Fruit fly (Drosophila melanogaster) whole organism, embryonic: ENCODE data around the gene ocn.

Experiments
- Abd-B ChIP-seq: fragments of 200-800 bp; sonication (Bioruptor generic); optimal IDR thresholded peaks from 2 replicates; lab custom pipeline; 2018; ENCODE audit warnings: missing biosample characterization, mild to moderate bottlenecking, missing genetic modification characterization, moderate library complexity
- Aef1 ChIP-seq: fragments of 200-800 bp; sonication (Bioruptor generic); IDR thresholded peaks from 3 replicates; pipeline ENCODE4 v1.3.6; 2022; ENCODE audit warnings: missing biosample characterization, missing genetic modification characterization
- Blimp-1 ChIP-seq: fragments of 200-800 bp; sonication (Bioruptor generic); optimal IDR thresholded peaks from 3 replicates; lab custom pipeline; 2018; ENCODE audit warnings: missing biosample characterization, missing genetic modification characterization, mild to moderate bottlenecking, moderate library complexity, missing genetic modification reagents
- CG1024 ChIP-seq: fragments of 200-800 bp; sonication (Bioruptor generic); IDR thresholded peaks from 2 replicates; pipeline ENCODE4 v1.3.6; 2022; ENCODE audit warnings: missing biosample characterization, missing genetic modification characterization
- CG11560 ChIP-seq: fragments of 200-800 bp; sonication (Bioruptor generic); IDR thresholded peaks from 3 replicates; pipeline ENCODE4 v1.3.6; 2022; ENCODE audit warnings: missing biosample characterization, missing genetic modification characterization
- CG12659 ChIP-seq: fragments of 200-800 bp; sonication (Bioruptor generic); optimal IDR thresholded peaks from 3 replicates; lab custom pipeline; 2017; ENCODE audit warnings: mild to moderate bottlenecking, missing biosample characterization, missing genetic modification reagents, missing genetic modification characterization
- CG13123 ChIP-seq: fragments of 200-800 bp; sonication (Bioruptor generic); optimal IDR thresholded peaks from 2 replicates; lab custom pipeline; 2016; ENCODE audit warnings: missing biosample characterization, missing genetic modification characterization
- CG14014 ChIP-seq: fragments of 200-800 bp; sonication (Bioruptor generic); IDR thresholded peaks from 2 replicates; pipeline ENCODE4 v1.3.6; 2022; ENCODE audit warnings: missing biosample characterization, missing genetic modification characterization
- CG14965 ChIP-seq: fragments of 200-800 bp; sonication (Bioruptor generic); optimal IDR thresholded peaks from 2 replicates; lab custom pipeline; 2016; ENCODE audit warnings: missing biosample characterization, missing genetic modification characterization, borderline replicate concordance
- CG15269 ChIP-seq: fragments of 200-800 bp; sonication (Bioruptor generic); optimal IDR thresholded peaks from 2 replicates; lab custom pipeline; 2018; ENCODE audit warnings: missing biosample characterization, mild to moderate bottlenecking, missing genetic modification characterization, moderate library complexity
- CG17186 ChIP-seq: fragments of 200-800 bp; sonication (Bioruptor generic); optimal IDR thresholded peaks from 3 replicates; lab custom pipeline; 2017; ENCODE audit warnings: missing biosample characterization, missing genetic modification reagents, missing genetic modification characterization
- CG2712 ChIP-seq: fragments of 200-800 bp; optimal IDR thresholded peaks from 3 replicates; lab custom pipeline; 2019; ENCODE audit warnings: missing biosample characterization, mild to moderate bottlenecking, missing genetic modification characterization, moderate library complexity
- CG3995 ChIP-seq: fragments of 200-800 bp; sonication (Bioruptor generic); optimal IDR thresholded peaks from 3 replicates; lab custom pipeline; 2016; ENCODE audit warnings: missing biosample characterization, missing genetic modification characterization
- CG6654 ChIP-seq: fragments of 200-800 bp; sonication (Bioruptor generic); optimal IDR thresholded peaks from 2 replicates; lab custom pipeline; 2017; ENCODE audit warnings: missing biosample characterization, mild to moderate bottlenecking, missing genetic modification characterization
- CG6854 ChIP-seq: fragments of 200-800 bp; sonication (Bioruptor generic); optimal IDR thresholded peaks from 3 replicates; lab custom pipeline; 2017; ENCODE audit warnings: missing biosample characterization, mild to moderate bottlenecking, missing genetic modification characterization
- CG7745 ChIP-seq: fragments of 200-800 bp; sonication (Bioruptor generic); optimal IDR thresholded peaks from 2 replicates; lab custom pipeline; 2018; ENCODE audit warnings: missing biosample characterization, mild to moderate bottlenecking, missing genetic modification characterization, moderate library complexity
- CG8388 ChIP-seq: fragments of 200-800 bp; sonication (Bioruptor generic); optimal IDR thresholded peaks from 2 replicates; lab custom pipeline; 2019; ENCODE audit warnings: missing biosample characterization, mild to moderate bottlenecking, missing genetic modification characterization, moderate library complexity
- Camta ChIP-seq: fragments of 200-800 bp; sonication (Bioruptor generic); optimal IDR thresholded peaks from 2 replicates; lab custom pipeline; 2016; ENCODE audit warnings: missing biosample characterization, missing genetic modification characterization
- D19A ChIP-seq: fragments of 200-800 bp; optimal IDR thresholded peaks from 3 replicates; lab custom pipeline; 2019; ENCODE audit warnings: missing biosample characterization, mild to moderate bottlenecking, missing genetic modification characterization, moderate library complexity
- Dp ChIP-seq: fragments of 200-800 bp; sonication (Bioruptor generic); optimal IDR thresholded peaks from 2 replicates; lab custom pipeline; 2018; ENCODE audit warnings: missing biosample characterization, mild to moderate bottlenecking, missing genetic modification characterization, moderate library complexity
- E2f1 ChIP-seq: fragments of 200-800 bp; sonication (Bioruptor generic); IDR thresholded peaks from 2 replicates; pipeline ENCODE4 v1.3.6; 2022; ENCODE audit warnings: missing biosample characterization, missing genetic modification characterization
- ERR ChIP-seq: fragments of 200-800 bp; sonication (Bioruptor generic); optimal IDR thresholded peaks from 2 replicates; lab custom pipeline; 2016; ENCODE audit warnings: missing biosample characterization, missing genetic modification characterization
- Fer3 ChIP-seq: fragments of 200-800 bp; sonication (Bioruptor generic); optimal IDR thresholded peaks from 2 replicates; lab custom pipeline; 2018; ENCODE audit warnings: missing biosample characterization, mild to moderate bottlenecking, missing genetic modification characterization, moderate library complexity
- GATAe ChIP-seq: fragments of 200-800 bp; sonication (Bioruptor generic); conservative IDR thresholded peaks from 2 replicates; pipeline ENCODE4 v1.3.6; 2022; ENCODE audit warnings: missing biosample characterization, missing genetic modification characterization
- Gsc ChIP-seq: fragments of 200-800 bp; sonication (Bioruptor generic); IDR thresholded peaks from 2 replicates; pipeline ENCODE4 v1.3.6; 2022; ENCODE audit warnings: missing biosample characterization, missing genetic modification characterization
- H15 ChIP-seq: fragments of 200-800 bp; sonication (Bioruptor generic); IDR thresholded peaks from 3 replicates; pipeline ENCODE4 v1.3.6; 2022; ENCODE audit warnings: missing biosample characterization, missing genetic modification characterization
- HLHmδ ChIP-seq: fragments of 200-800 bp; sonication (Bioruptor generic); optimal IDR thresholded peaks from 2 replicates; lab custom pipeline; 2018; ENCODE audit warnings: missing biosample characterization, mild to moderate bottlenecking, missing genetic modification characterization, moderate library complexity
- Hmx ChIP-seq: fragments of 200-800 bp; sonication (Bioruptor generic); optimal IDR thresholded peaks from 2 replicates; lab custom pipeline; 2016; ENCODE audit warnings: missing biosample characterization, missing genetic modification characterization
- MBD-R2 ChIP-seq: fragments of 200-800 bp; sonication (Bioruptor generic); IDR thresholded peaks from 2 replicates; pipeline ENCODE4 v1.3.6; 2022; ENCODE audit warnings: missing biosample characterization, missing genetic modification characterization
- NC2β ChIP-seq: fragments of 200-800 bp; sonication (Bioruptor generic); optimal IDR thresholded peaks from 2 replicates; lab custom pipeline; 2016; ENCODE audit warnings: missing biosample characterization, missing genetic modification characterization
- Taf1 ChIP-seq: fragments of 200-800 bp; sonication (Bioruptor generic); IDR thresholded peaks from 2 replicates; pipeline ENCODE4 v1.3.6; 2022; ENCODE audit warnings: missing biosample characterization, missing genetic modification characterization
- bab2 ChIP-seq: fragments of 200-800 bp; sonication (Bioruptor generic); optimal IDR thresholded peaks from 2 replicates; lab custom pipeline; 2016; ENCODE audit warnings: missing biosample characterization, missing genetic modification characterization
- bigmax ChIP-seq: fragments of 200-800 bp; sonication (Bioruptor generic); optimal IDR thresholded peaks from 2 replicates; lab custom pipeline; 2018; ENCODE audit warnings: missing biosample characterization, mild to moderate bottlenecking, missing genetic modification characterization
- btn ChIP-seq: fragments of 200-800 bp; sonication (Bioruptor generic); optimal IDR thresholded peaks from 2 replicates; lab custom pipeline; 2016; ENCODE audit warnings: missing biosample characterization, missing genetic modification characterization
- chinmo ChIP-seq: fragments of 200-800 bp; sonication (Bioruptor generic); IDR thresholded peaks from 4 replicates; pipeline ENCODE4 v1.3.6; 2022; ENCODE audit warnings: missing biosample characterization, missing genetic modification characterization; ENCODE audit not compliant: partially characterized antibody
- crc ChIP-seq: fragments of 200-800 bp; sonication (Bioruptor generic); optimal IDR thresholded peaks from 2 replicates; lab custom pipeline; 2016; ENCODE audit warnings: missing biosample characterization, missing genetic modification characterization
- ems ChIP-seq: fragments of 200-800 bp; sonication (Bioruptor generic); optimal IDR thresholded peaks from 3 replicates; lab custom pipeline; 2016; ENCODE audit warnings: missing biosample characterization, missing genetic modification characterization
- eyg ChIP-seq: fragments of 200-800 bp; sonication (Bioruptor generic); optimal IDR thresholded peaks from 3 replicates; lab custom pipeline; 2016; ENCODE audit warnings: missing biosample characterization, missing genetic modification characterization
- ham ChIP-seq: fragments of 200-800 bp; sonication (Bioruptor generic); IDR thresholded peaks from 2 replicates; pipeline ENCODE4 v1.3.6; 2022; ENCODE audit warnings: missing biosample characterization, missing genetic modification characterization
- hb ChIP-seq: fragments of 200-800 bp; sonication (Bioruptor generic); IDR thresholded peaks from 3 replicates; pipeline ENCODE4 v1.3.6; 2022; ENCODE audit warnings: missing biosample characterization, missing genetic modification characterization; ENCODE audit not compliant: partially characterized antibody
- her ChIP-seq: fragments of 200-800 bp; sonication (Bioruptor generic); optimal IDR thresholded peaks from 2 replicates; lab custom pipeline; 2016; ENCODE audit warnings: missing biosample characterization, missing genetic modification characterization
- hth ChIP-seq: fragments of >200 bp; optimal IDR thresholded peaks from 2 replicates; lab custom pipeline; 2017; ENCODE audit warnings: inconsistent platforms
- jigr1 ChIP-seq: fragments of 200-800 bp; sonication (Bioruptor generic); IDR thresholded peaks from 3 replicates; pipeline ENCODE4 v1.3.6; 2022; ENCODE audit warnings: missing biosample characterization, missing genetic modification characterization
- oc ChIP-seq: fragments of 200-800 bp; sonication (Bioruptor generic); optimal IDR thresholded peaks from 2 replicates; lab custom pipeline; 2018; ENCODE audit warnings: missing biosample characterization, mild to moderate bottlenecking, missing genetic modification characterization, moderate library complexity
- psq ChIP-seq: fragments of 200-800 bp; sonication (Bioruptor generic); optimal IDR thresholded peaks from 2 replicates; lab custom pipeline; 2017; ENCODE audit warnings: missing biosample characterization, missing genetic modification characterization
- sr ChIP-seq: fragments of 200-800 bp; sonication (Bioruptor generic); IDR thresholded peaks from 3 replicates; pipeline ENCODE4 v1.3.6; 2022; ENCODE audit warnings: missing biosample characterization, missing genetic modification characterization
- ssp ChIP-seq: fragments of 200-800 bp; sonication (Bioruptor generic); IDR thresholded peaks from 2 replicates; pipeline ENCODE4 v1.3.6; 2022; ENCODE audit warnings: missing biosample characterization, missing genetic modification characterization
- vvl ChIP-seq: fragments of 200-800 bp; sonication (Bioruptor generic); IDR thresholded peaks from 2 replicates; pipeline ENCODE4 v1.3.6; 2022; ENCODE audit warnings: missing biosample characterization, missing genetic modification characterization
- wdn ChIP-seq: fragments of 200-800 bp; sonication (Bioruptor generic); IDR thresholded peaks from 2 replicates; pipeline ENCODE4 v1.3.6; 2022; ENCODE audit warnings: missing biosample characterization, missing genetic modification characterization
- zfh2 ChIP-seq: fragments of 200-800 bp; sonication (Bioruptor generic); optimal IDR thresholded peaks from 2 replicates; lab custom pipeline; 2016; ENCODE audit warnings: missing biosample characterization, missing genetic modification characterization

The ocn gene

dm6 chr3R:30043139-30043744 lies 5.7 kb upstream of the ocn start, which contains the start of gene Sry-delta (continued):
- TF ChIP-seq NC2β (GFP tag; lab: Kevin White, UChicago) (peak; percentile 86), CG7745 (tag; lab: Kevin White, UChicago) (no peak), hb (GFP tag; lab: Robert Waterston, UW) (peak; percentile 60; the same call in 2 of the 3 replicates), Camta (GFP tag; lab: Kevin White, UChicago) (peak; percentile 78), crc (GFP tag; lab: Kevin White, UChicago) (peak; percentile 64), Fer3 (tag; lab: Kevin White, UChicago) (peak; percentile 75), CG12659 (peak; percentile 91), CG11560 (tag; lab: Robert Waterston, UW) (0 out of 3 replicates have a peak, but pooled peaks have one; percentile 28), ems (peak; percentile 69), CG14965 (GFP tag; lab: Kevin White, UChicago) (peak; percentile 3), ssp (GFP tag; lab: Robert Waterston, UW) (peak; percentile 83), ham (no peak; the same call in 1 of the 2 replicates), H15 (GFP tag; lab: Robert Waterston, UW) (peak; percentile 61; the same call in 1 of the 3 replicates), vvl (GFP tag; lab: Robert Waterston, UW) (peak; percentile 90), ERR (GFP tag; lab: Kevin White, UChicago) (peak; percentile 86), hth (lab: Kevin White, UChicago) (no peak), CG6654 (GFP tag; lab: Kevin White, UChicago) (no peak), wdn (peak; percentile 56; the same call in 1 of the 2 replicates), psq (GFP tag; lab: Kevin White, UChicago) (peak; percentile 60), Abd-B (peak; percentile 86), Gsc (GFP tag; lab: Robert Waterston, UW) (no peak), CG2712 (tag; lab: Kevin White, UChicago) (peak; percentile 83), eyg (GFP tag; lab: Kevin White, UChicago) (peak; percentile 61), her (GFP tag; lab: Kevin White, UChicago) (peak; percentile 90), sr (GFP tag; lab: Robert Waterston, UW) (peak; percentile 59; the same call in 2 of the 3 replicates), Aef1 (GFP tag; lab: Robert Waterston, UW) (peak; percentile 75), bigmax (peak; percentile 79), CG6854 (no peak), jigr1 (GFP tag; lab: Robert Waterston, UW) (no peak; the same call in 2 of the 3 replicates), bab2 (GFP tag; lab: Kevin White, UChicago) (peak; percentile 84), chinmo (GFP tag; lab: Robert Waterston, UW) (0 out of 4 replicates have a peak, but pooled peaks have one; percentile 22), Hmx (GFP tag; lab: Kevin White, UChicago) (no peak), oc (no peak), Blimp-1 (GFP tag; lab: Kevin White, UChicago) (no peak), btn (peak; percentile 38), CG14014 (peak; percentile 61; the same call in 1 of the 2 replicates), HLHmδ (GFP tag; lab: Kevin White, UChicago) (peak; percentile 18), D19A (tag; lab: Kevin White, UChicago) (no peak), MBD-R2 (GFP tag; lab: Robert Waterston, UW) (peak; percentile 98), CG3995 (GFP tag; lab: Kevin White, UChicago) (peak; percentile 69), Taf1 (peak; percentile 67; the same call in 1 of the 2 replicates), CG13123 (GFP tag; lab: Kevin White, UChicago) (peak; percentile 40), CG15269 (tag; lab: Kevin White, UChicago) (no peak), CG8388 (GFP tag; lab: Kevin White, UChicago) (peak; percentile 56), E2f1 (GFP tag; lab: Robert Waterston, UW) (peak; percentile 67), zfh2 (GFP tag; lab: Kevin White, UChicago) (peak; percentile 95), CG17186 (GFP tag; lab: Kevin White, UChicago) (peak; percentile 74), GATAe (GFP tag; lab: Robert Waterston, UW) (peak; percentile 22; the same call in 1 of the 2 replicates), Dp (GFP tag; lab: Kevin White, UChicago) (peak; percentile 56), CG1024 (GFP tag; lab: Robert Waterston, UW) (peak; percentile 85)
